Worm (Caenorhabditis elegans) whole organism, young adult: ENCODE data around the gene acp-1.

Experiments
- F52B5.7 ChIP-seq: sonication (generic microtip); optimal IDR thresholded peaks from 2 replicates; lab custom pipeline; 2016; ENCODE audit warnings: mild to moderate bottlenecking, missing genetic modification characterization, missing compliant biosample characterization
- K11D2.4 ChIP-seq: fragments of 200-800 bp; sonication (Bioruptor generic); IDR thresholded peaks from 2 replicates; pipeline ENCODE4 v1.3.6; 2022; ENCODE audit warnings: missing genetic modification reagents, missing genetic modification characterization, missing compliant biosample characterization
- dpl-1 ChIP-seq: fragments of 150-350 bp; optimal IDR thresholded peaks from 2 replicates; lab custom pipeline; 2014; ENCODE audit warnings: missing biosample characterization, missing genetic modification reagents, missing genetic modification characterization
- hlh-26 ChIP-seq: fragments of 200-800 bp; sonication (Bioruptor generic); conservative IDR thresholded peaks from 2 replicates; pipeline ENCODE4 v1.3.6; 2022; ENCODE audit warnings: missing genetic modification reagents, missing genetic modification characterization, missing compliant biosample characterization
- nfya-1 ChIP-seq: sonication (generic microtip); optimal IDR thresholded peaks from 2 replicates; lab custom pipeline; 2017; ENCODE audit warnings: antibody characterized with exemption, missing compliant biosample characterization, missing genetic modification characterization, borderline replicate concordance; ENCODE audit not compliant: insufficient read depth
- rpc-1 ChIP-seq, 2 experiments: fragments of 150-350 bp in 1 of 2; sonication (generic microtip) in 1 of 2; optimal IDR thresholded peaks; 2 replicates each; lab custom pipeline; 2014 to 2018; ENCODE audit warnings: missing biosample characterization in 1 of 2, missing genetic modification characterization in 1 of 2, missing genetic modification reagents in 1 of 2, missing genotype in 1 of 2
- tlf-1 ChIP-seq: fragments of 200-800 bp; sonication (Bioruptor generic); optimal IDR thresholded peaks from 2 replicates; lab custom pipeline; 2018; ENCODE audit warnings: mild to moderate bottlenecking, missing genetic modification characterization, missing compliant biosample characterization
- unc-62 ChIP-seq: fragments of 150-350 bp; optimal IDR thresholded peaks from 2 replicates; lab custom pipeline; 2014; ENCODE audit warnings: missing biosample characterization, missing genetic modification reagents, missing genetic modification characterization

DNA sequence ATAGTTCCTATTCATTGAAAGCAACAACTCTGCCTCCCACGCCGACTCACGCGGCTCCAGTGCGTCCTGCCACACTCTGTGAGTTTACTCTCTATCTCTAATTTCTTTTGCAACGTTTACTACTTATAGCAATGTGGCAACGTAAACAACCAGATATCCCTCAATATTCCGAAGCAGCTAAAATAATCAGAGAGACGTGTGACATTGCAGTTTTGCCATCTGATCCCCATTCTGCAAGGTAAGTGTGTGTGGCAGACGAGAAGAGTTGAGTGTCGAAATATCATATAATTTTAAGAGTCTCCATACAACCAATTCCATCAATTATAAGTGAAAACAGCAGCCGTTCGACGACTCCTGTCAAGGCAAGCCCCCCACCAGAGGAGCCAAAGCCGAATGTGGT, 45.4 kb downstream of the acp-1 start:
- TF ChIP-seq dpl-1 (GFP tag; lab: Kevin White, UChicago) (no peak), K11D2.4 (GFP tag; lab: Robert Waterston, UW) (no peak), hlh-26 (GFP tag; lab: Robert Waterston, UW) (no peak), nfya-1 (tag; lab: Kevin White, UChicago) (no peak), F52B5.7 (tag; lab: Kevin White, UChicago) (no peak), rpc-1 (optimal IDR thresholded peaks at IDR 0.05; lab: Kevin White, UChicago) (no peak), rpc-1 (tag; optimal IDR thresholded peaks at IDR 0.05; lab: Kevin White, UChicago) (no peak), tlf-1 (GFP tag; lab: Kevin White, UChicago) (no peak), unc-62 (GFP tag; lab: Kevin White, UChicago) (no peak)
